Worm (Caenorhabditis elegans) whole organism, L3 larva: ENCODE measurements around the gene T16G12.9.
"Not testable (repeated sequence)": the region's sequence is repeated elsewhere in the genome, so short reads cannot be mapped to it uniquely, and the experiment has no call there.

Source experiments
- ceh-82 ChIP-seq: fragments of 150-350 bp; optimal IDR thresholded peaks from 2 replicates; lab custom pipeline; 2014; ENCODE audit warnings: missing biosample characterization, missing genetic modification characterization
- elt-2 ChIP-seq: sonication (generic microtip); optimal IDR thresholded peaks from 2 replicates; lab custom pipeline; 2016; ENCODE audit warnings: missing genetic modification reagents, mild to moderate bottlenecking, missing genetic modification characterization, missing compliant biosample characterization
- elt-3 ChIP-seq, 3 experiments: fragments of 150-350 bp in 1 of 3; sonication (generic microtip) in 2 of 3; optimal IDR thresholded peaks; 2 replicates in 2 of 3; 4 replicates in 1 of 3; lab custom pipeline; 2014 to 2017; ENCODE audit warnings: missing biosample characterization in 3 of 3, missing genetic modification characterization in 3 of 3
- jun-1 ChIP-seq: fragments of 150-350 bp; optimal IDR thresholded peaks from 2 replicates; lab custom pipeline; 2014; ENCODE audit warnings: missing biosample characterization, missing genetic modification reagents, missing genetic modification characterization
- lin-39 ChIP-seq: fragments of 150-350 bp; optimal IDR thresholded peaks from 2 replicates; lab custom pipeline; 2018; ENCODE audit warnings: missing biosample characterization, missing genetic modification reagents, missing genetic modification characterization
- nhr-23 ChIP-seq: fragments of 150-350 bp; optimal IDR thresholded peaks from 2 replicates; lab custom pipeline; 2014; ENCODE audit warnings: missing biosample characterization, missing genetic modification reagents, missing genetic modification characterization
- unc-39 ChIP-seq: sonication (generic microtip); optimal IDR thresholded peaks from 4 replicates; lab custom pipeline; 2017; ENCODE audit warnings: missing biosample characterization, missing genetic modification characterization
- zag-1 ChIP-seq: fragments of 150-350 bp; optimal IDR thresholded peaks from 2 replicates; lab custom pipeline; 2014; ENCODE audit warnings: missing biosample characterization, missing genetic modification characterization

- TF ChIP-seq unc-39 (tag; lab: Kevin White, UChicago); ceh-82 (tag; lab: Kevin White, UChicago); nhr-23 (tag; lab: Kevin White, UChicago); zag-1 (tag; lab: Kevin White, UChicago); elt-3 (tag; optimal IDR thresholded peaks at IDR 0.05; lab: Kevin White, UChicago); jun-1 (tag; lab: Kevin White, UChicago); elt-2 (tag; lab: Kevin White, UChicago); lin-39 (tag; lab: Kevin White, UChicago): not testable (repeated sequence)
Measured at ce11 chrIII:10053312-10053711, 24.7 kb downstream of the T16G12.9 start, which contains the start of gene T16G12.12.
